Fruit fly (Drosophila melanogaster) whole organism: ENCODE results near the gene PCID2.

Source experiments
- EcR ChIP-seq, 2 experiments: fragments of >200 bp; optimal IDR thresholded peaks; 2 replicates each; lab custom pipeline; 2017; ENCODE audit warnings: missing biosample characterization in 2 of 2, missing genetic modification characterization in 2 of 2, missing genetic modification reagents in 2 of 2
- pan ChIP-seq: fragments of >200 bp; optimal IDR thresholded peaks from 2 replicates; lab custom pipeline; 2017
- psq ChIP-seq: fragments of >200 bp; optimal IDR thresholded peaks from 2 replicates; lab custom pipeline; 2017
- usp ChIP-seq: fragments of >200 bp; optimal IDR thresholded peaks from 2 replicates; lab custom pipeline; 2017; ENCODE audit warnings: missing biosample characterization, missing genetic modification characterization, mixed read lengths

- TF ChIP-seq pan (lab: Kevin White, UChicago) (no peak), usp (GFP tag; lab: Kevin White, UChicago) (no peak), psq (lab: Kevin White, UChicago) (no peak), EcR (GFP tag; optimal IDR thresholded peaks at IDR 0.05; lab: Kevin White, UChicago) (no peak)
Observed at dm6 chr3L:11582097-11582496, 44.1 kb upstream of the PCID2 start, which contains the start of gene CG33269.
